Fruit fly (Drosophila melanogaster): ENCODE measurements around the gene CG6418.

dm6 chr3L:10863925-10864324 lies 14.9 kb downstream of the CG6418 start:
- TF ChIP-seq Blimp-1 (GFP tag; optimal IDR thresholded peaks at IDR 0.05) (no peak), fd96Cb (tag; optimal IDR thresholded peaks at IDR 0.05) (no peak), nerfin-2 (GFP tag; IDR thresholded peaks at IDR 0.05; ENCODE audit: partially characterized antibody) (no peak), CG8359 (GFP tag; optimal IDR thresholded peaks at IDR 0.05; ENCODE audit: borderline replicate concordance) (no peak), zf30C (GFP tag; optimal IDR thresholded peaks at IDR 0.05) (no peak), Scr (GFP tag; IDR thresholded peaks at IDR 0.05; ENCODE audit: partially characterized antibody) (no peak), BEAF-32 (GFP tag; optimal IDR thresholded peaks at IDR 0.05) (no peak), zen (tag; optimal IDR thresholded peaks at IDR 0.05) (no peak), Hr3 (GFP tag; optimal IDR thresholded peaks at IDR 0.05) (no peak), CG6689 (GFP tag; IDR thresholded peaks at IDR 0.05) (no peak), br (optimal IDR thresholded peaks at IDR 0.05) (no peak), CG11695 (GFP tag; IDR thresholded peaks at IDR 0.05) (no peak), fd3F (GFP tag; optimal IDR thresholded peaks at IDR 0.05) (no peak), H2.0 (GFP tag; IDR thresholded peaks at IDR 0.05) (no peak)
